Fruit fly (Drosophila melanogaster) whole organism, embryonic: ENCODE results near the gene CG13898.

ENCODE experiments used
- Adf1 ChIP-seq: fragments of 200-800 bp; sonication (Bioruptor generic); IDR thresholded peaks from 2 replicates; pipeline ENCODE4 v1.3.6; 2022; ENCODE audit warnings: missing biosample characterization, missing genetic modification characterization
- BEAF-32 ChIP-seq: fragments of 200-800 bp; sonication (Bioruptor generic); optimal IDR thresholded peaks from 3 replicates; lab custom pipeline; 2017; ENCODE audit warnings: missing biosample characterization, missing genetic modification characterization, mild to moderate bottlenecking, moderate library complexity, missing genetic modification reagents
- Bdp1 ChIP-seq: fragments of 200-800 bp; sonication (Bioruptor generic); optimal IDR thresholded peaks from 3 replicates; lab custom pipeline; 2016; ENCODE audit warnings: missing biosample characterization, missing genetic modification characterization
- CG1024 ChIP-seq: fragments of 200-800 bp; sonication (Bioruptor generic); IDR thresholded peaks from 2 replicates; pipeline ENCODE4 v1.3.6; 2022; ENCODE audit warnings: missing biosample characterization, missing genetic modification characterization
- CG12236 ChIP-seq: fragments of 200-800 bp; sonication (Bioruptor generic); optimal IDR thresholded peaks from 2 replicates; lab custom pipeline; 2016; ENCODE audit warnings: missing biosample characterization, missing genetic modification characterization
- CG15514 ChIP-seq: fragments of 200-800 bp; sonication (Bioruptor generic); optimal IDR thresholded peaks from 3 replicates; lab custom pipeline; 2017; ENCODE audit warnings: missing biosample characterization, missing genetic modification characterization, mild to moderate bottlenecking, moderate library complexity, missing genetic modification reagents
- CG1602 ChIP-seq: fragments of 200-800 bp; sonication (Bioruptor generic); optimal IDR thresholded peaks from 3 replicates; lab custom pipeline; 2016; ENCODE audit warnings: missing biosample characterization, missing genetic modification characterization
- CG1647 ChIP-seq: fragments of 200-800 bp; sonication (Bioruptor generic); optimal IDR thresholded peaks from 3 replicates; lab custom pipeline; 2016; ENCODE audit warnings: missing biosample characterization, missing genetic modification characterization
- CG3281 ChIP-seq: fragments of 200-800 bp; sonication (Bioruptor generic); optimal IDR thresholded peaks from 3 replicates; lab custom pipeline; 2017; ENCODE audit warnings: missing biosample characterization, mild to moderate bottlenecking, missing genetic modification characterization
- CG6765 ChIP-seq: fragments of 200-800 bp; sonication (Bioruptor generic); optimal IDR thresholded peaks from 3 replicates; lab custom pipeline; 2017; ENCODE audit warnings: missing biosample characterization, mild to moderate bottlenecking, missing genetic modification characterization
- CG6791 ChIP-seq: fragments of 200-800 bp; sonication (Bioruptor generic); IDR thresholded peaks from 3 replicates; pipeline ENCODE4 v1.3.6; 2022; ENCODE audit warnings: missing biosample characterization, missing genetic modification characterization; ENCODE audit not compliant: partially characterized antibody
- CG7928 ChIP-seq: fragments of 200-800 bp; sonication (Bioruptor generic); optimal IDR thresholded peaks from 2 replicates; lab custom pipeline; 2017; ENCODE audit warnings: missing biosample characterization, mild to moderate bottlenecking, missing genetic modification characterization
- CG7963 ChIP-seq: fragments of 200-800 bp; sonication (Bioruptor generic); IDR thresholded peaks from 3 replicates; pipeline ENCODE4 v1.3.6; 2022; ENCODE audit warnings: missing biosample characterization, missing genetic modification characterization; ENCODE audit not compliant: partially characterized antibody
- CG8924 ChIP-seq: fragments of 200-800 bp; optimal IDR thresholded peaks from 3 replicates; lab custom pipeline; 2019; ENCODE audit warnings: missing biosample characterization, mild to moderate bottlenecking, missing genetic modification characterization, moderate library complexity
- Doc2 ChIP-seq: fragments of 200-800 bp; sonication (Bioruptor generic); IDR thresholded peaks from 2 replicates; pipeline ENCODE4 v1.3.6; 2022; ENCODE audit warnings: missing biosample characterization, missing genetic modification characterization
- E2f1 ChIP-seq: fragments of 200-800 bp; sonication (Bioruptor generic); IDR thresholded peaks from 2 replicates; pipeline ENCODE4 v1.3.6; 2022; ENCODE audit warnings: missing biosample characterization, missing genetic modification characterization
- Ets97D ChIP-seq: fragments of 200-800 bp; sonication (Bioruptor generic); optimal IDR thresholded peaks from 3 replicates; lab custom pipeline; 2016; ENCODE audit warnings: missing biosample characterization, missing genetic modification characterization
- Gsc ChIP-seq: fragments of 200-800 bp; sonication (Bioruptor generic); IDR thresholded peaks from 2 replicates; pipeline ENCODE4 v1.3.6; 2022; ENCODE audit warnings: missing biosample characterization, missing genetic modification characterization
- Lim3 ChIP-seq: fragments of 200-800 bp; sonication (Bioruptor generic); IDR thresholded peaks from 2 replicates; pipeline ENCODE4 v1.3.6; 2022; ENCODE audit warnings: missing biosample characterization, missing genetic modification characterization
- Ravus ChIP-seq: fragments of 200-800 bp; sonication (Bioruptor generic); IDR thresholded peaks from 2 replicates; pipeline ENCODE4 v1.3.6; 2022; ENCODE audit warnings: missing biosample characterization, missing genetic modification characterization
- Spps ChIP-seq: fragments of 200-800 bp; sonication (Bioruptor generic); optimal IDR thresholded peaks from 2 replicates; lab custom pipeline; 2018; ENCODE audit warnings: missing biosample characterization, mild to moderate bottlenecking, missing genetic modification characterization
- Sry-β ChIP-seq: fragments of 200-800 bp; sonication (Bioruptor generic); optimal IDR thresholded peaks from 2 replicates; lab custom pipeline; 2018; ENCODE audit warnings: missing biosample characterization, mild to moderate bottlenecking, missing genetic modification characterization, moderate library complexity
- Stat92E ChIP-seq, 3 experiments: fragments of >200 bp in 2 of 3; fragments of 200-800 bp in 1 of 3; sonication (Bioruptor generic) in 1 of 3; optimal IDR thresholded peaks; 2 replicates each; lab custom pipeline; 2017 to 2019; ENCODE audit warnings: missing biosample characterization in 3 of 3, missing genetic modification characterization in 3 of 3, mild to moderate bottlenecking in 1 of 3, moderate library complexity in 1 of 3
- Xbp1 ChIP-seq: fragments of 200-800 bp; sonication (Bioruptor generic); optimal IDR thresholded peaks from 3 replicates; lab custom pipeline; 2016; ENCODE audit warnings: missing biosample characterization, mild to moderate bottlenecking, missing genetic modification characterization
- ash1 ChIP-seq: fragments of 200-800 bp; sonication (Bioruptor generic); optimal IDR thresholded peaks from 2 replicates; lab custom pipeline; 2018; ENCODE audit warnings: missing biosample characterization, mild to moderate bottlenecking, missing genetic modification characterization
- bcd ChIP-seq: fragments of 200-800 bp; sonication (Bioruptor generic); optimal IDR thresholded peaks from 2 replicates; lab custom pipeline; 2017; ENCODE audit warnings: missing biosample characterization, mild to moderate bottlenecking, missing genetic modification characterization
- bigmax ChIP-seq: fragments of 200-800 bp; sonication (Bioruptor generic); optimal IDR thresholded peaks from 2 replicates; lab custom pipeline; 2018; ENCODE audit warnings: missing biosample characterization, mild to moderate bottlenecking, missing genetic modification characterization
- chn ChIP-seq: fragments of 200-800 bp; sonication (Bioruptor generic); optimal IDR thresholded peaks from 2 replicates; lab custom pipeline; 2016; ENCODE audit warnings: missing biosample characterization, missing genetic modification characterization
- ci ChIP-seq: fragments of 200-800 bp; sonication (Bioruptor generic); IDR thresholded peaks from 3 replicates; pipeline ENCODE4 v1.3.6; 2022; ENCODE audit warnings: missing biosample characterization, missing genetic modification characterization
- crc ChIP-seq: fragments of 200-800 bp; sonication (Bioruptor generic); optimal IDR thresholded peaks from 2 replicates; lab custom pipeline; 2016; ENCODE audit warnings: missing biosample characterization, missing genetic modification characterization
- dan ChIP-seq: fragments of 200-800 bp; sonication (Bioruptor generic); IDR thresholded peaks from 2 replicates; pipeline ENCODE4 v1.3.6; 2022; ENCODE audit warnings: missing biosample characterization, missing genetic modification characterization
- dm ChIP-seq: fragments of 200-800 bp; sonication (Bioruptor generic); optimal IDR thresholded peaks from 3 replicates; lab custom pipeline; 2016; ENCODE audit warnings: missing biosample characterization, missing genetic modification characterization
- dysf ChIP-seq: fragments of 200-800 bp; sonication (Bioruptor generic); IDR thresholded peaks from 3 replicates; pipeline ENCODE4 v1.3.6; 2022; ENCODE audit warnings: missing biosample characterization, missing genetic modification characterization
- exex ChIP-seq: fragments of 200-800 bp; sonication (Bioruptor generic); optimal IDR thresholded peaks from 4 replicates; lab custom pipeline; 2018; ENCODE audit warnings: missing biosample characterization, mild to moderate bottlenecking, missing genetic modification characterization, moderate library complexity
- fd64A ChIP-seq: fragments of 200-800 bp; sonication (Bioruptor generic); optimal IDR thresholded peaks from 3 replicates; lab custom pipeline; 2018; ENCODE audit warnings: missing biosample characterization, mild to moderate bottlenecking, missing genetic modification characterization
- fd96Cb ChIP-seq: fragments of 200-800 bp; sonication (Bioruptor generic); optimal IDR thresholded peaks from 2 replicates; lab custom pipeline; 2018; ENCODE audit warnings: missing biosample characterization, mild to moderate bottlenecking, missing genetic modification characterization, moderate library complexity
- ftz-f1 ChIP-seq: fragments of 200-800 bp; sonication (Bioruptor generic); optimal IDR thresholded peaks from 2 replicates; lab custom pipeline; 2016; ENCODE audit warnings: missing biosample characterization, missing genetic modification characterization
- fu2 ChIP-seq: fragments of 200-800 bp; sonication (Bioruptor generic); optimal IDR thresholded peaks from 2 replicates; lab custom pipeline; 2016; ENCODE audit warnings: missing biosample characterization, missing genetic modification characterization
- gem ChIP-seq: fragments of 200-800 bp; sonication (Bioruptor generic); optimal IDR thresholded peaks from 2 replicates; lab custom pipeline; 2019; ENCODE audit warnings: missing biosample characterization, mild to moderate bottlenecking, missing genetic modification characterization, moderate library complexity
- grau ChIP-seq: fragments of 200-800 bp; optimal IDR thresholded peaks from 3 replicates; lab custom pipeline; 2019; ENCODE audit warnings: missing biosample characterization, mild to moderate bottlenecking, missing genetic modification characterization, moderate library complexity
- insv ChIP-seq, 2 experiments: fragments of 200-800 bp; sonication (Bioruptor generic); optimal IDR thresholded peaks; 3 replicates each; lab custom pipeline; 2016 to 2018; ENCODE audit warnings: missing biosample characterization in 2 of 2, missing genetic modification characterization in 2 of 2
- jumu ChIP-seq: fragments of 200-800 bp; sonication (Bioruptor generic); optimal IDR thresholded peaks from 3 replicates; lab custom pipeline; 2016; ENCODE audit warnings: missing biosample characterization, missing genetic modification characterization
- pho ChIP-seq: fragments of 200-800 bp; sonication (Bioruptor generic); optimal IDR thresholded peaks from 2 replicates; lab custom pipeline; 2016; ENCODE audit warnings: missing biosample characterization, missing genetic modification characterization
- pnt ChIP-seq: fragments of 200-800 bp; sonication (Bioruptor generic); optimal IDR thresholded peaks from 3 replicates; lab custom pipeline; 2016; ENCODE audit warnings: missing biosample characterization, missing genetic modification characterization
- rib ChIP-seq: fragments of 200-800 bp; sonication (Bioruptor generic); IDR thresholded peaks from 2 replicates; pipeline ENCODE4 v1.3.6; 2022; ENCODE audit warnings: missing biosample characterization, missing genetic modification characterization
- ro ChIP-seq: fragments of 200-800 bp; sonication (Bioruptor generic); IDR thresholded peaks from 2 replicates; pipeline ENCODE4 v1.3.6; 2022; ENCODE audit warnings: missing biosample characterization, missing genetic modification characterization
- run ChIP-seq: fragments of 200-800 bp; sonication (Bioruptor generic); optimal IDR thresholded peaks from 3 replicates; lab custom pipeline; 2018; ENCODE audit warnings: missing biosample characterization, mild to moderate bottlenecking, missing genetic modification characterization
- sob ChIP-seq: fragments of 200-800 bp; sonication (Bioruptor generic); IDR thresholded peaks from 2 replicates; pipeline ENCODE4 v1.3.6; 2022; ENCODE audit warnings: missing biosample characterization, missing genetic modification characterization
- zen ChIP-seq: fragments of 200-800 bp; sonication (Bioruptor generic); optimal IDR thresholded peaks from 3 replicates; lab custom pipeline; 2018; ENCODE audit warnings: missing biosample characterization, mild to moderate bottlenecking, missing genetic modification characterization, moderate library complexity

CG13898 gene

DNA sequence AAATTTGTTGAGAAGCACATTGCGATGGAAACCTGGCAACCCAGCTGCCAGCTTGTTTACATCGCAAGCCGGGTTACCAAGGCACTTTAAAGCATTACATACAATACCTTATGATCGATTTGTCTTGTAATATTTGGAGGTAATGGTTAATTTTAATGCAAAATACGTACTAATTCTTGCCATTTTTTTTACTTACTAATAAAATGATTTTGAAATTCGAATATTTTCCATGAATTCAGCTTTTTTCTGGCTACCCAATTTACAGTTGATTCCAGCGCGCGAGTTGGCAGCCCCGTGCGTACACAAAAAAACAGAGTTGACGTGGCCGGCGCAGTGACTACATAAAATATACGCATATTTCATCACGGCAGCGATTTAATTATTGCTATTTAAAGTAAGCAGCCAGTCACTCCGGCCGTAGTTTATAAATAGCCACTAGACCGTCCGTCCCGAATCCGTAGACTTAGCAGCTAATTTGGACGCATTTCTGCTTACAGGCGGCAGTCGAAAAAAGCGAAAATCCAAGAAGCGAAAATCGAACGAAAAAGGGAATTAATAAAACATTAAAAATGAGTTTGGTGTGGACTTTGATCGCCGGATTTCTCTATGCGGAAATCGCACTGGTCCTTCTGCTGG is 33.8 kb upstream of the CG13898 start, which contains the start of the genes CG13901 and CG13887 (continued):
- TF ChIP-seq ftz-f1 (GFP tag; lab: Kevin White, UChicago), result peak; percentile 61
- TF ChIP-seq CG12236 (GFP tag; lab: Kevin White, UChicago), result peak; percentile 75
- peak; percentile 88 for TF ChIP-seq CG1602 (GFP tag; lab: Kevin White, UChicago)
- peak; percentile 90 for TF ChIP-seq dysf (GFP tag; lab: Robert Waterston, UW)
- peak; percentile 67 for TF ChIP-seq run
- peak; percentile 54; the same call in 1 of the 2 replicates for TF ChIP-seq Lim3
- peak in 1 of 2 experiments; percentile 59 for TF ChIP-seq insv (GFP tag; optimal IDR thresholded peaks at IDR 0.05; lab: Kevin White, UChicago)
- TF ChIP-seq dan (GFP tag; lab: Robert Waterston, UW), result no peak; the same call in 1 of the 2 replicates
- peak; percentile 77 for TF ChIP-seq zen (tag; lab: Kevin White, UChicago)
- TF ChIP-seq CG1024 (GFP tag; lab: Robert Waterston, UW), result 0 out of 2 replicates have a peak, but pooled peaks have one; percentile 12
- TF ChIP-seq bigmax, result peak; percentile 34
- peak; percentile 93 for TF ChIP-seq fu2 (GFP tag; lab: Kevin White, UChicago)
- TF ChIP-seq pnt (GFP tag; lab: Kevin White, UChicago), result peak; percentile 93
- TF ChIP-seq gem (tag; lab: Kevin White, UChicago), result peak; percentile 93
- peak; percentile 59 for TF ChIP-seq BEAF-32
- TF ChIP-seq rib (GFP tag; lab: Robert Waterston, UW), result peak; percentile 69
- peak; percentile 91 for TF ChIP-seq sob
- peak; percentile 84 for TF ChIP-seq fd96Cb (tag; lab: Kevin White, UChicago)
- TF ChIP-seq exex (tag; lab: Kevin White, UChicago), result peak; percentile 59
- TF ChIP-seq chn (GFP tag; lab: Kevin White, UChicago), result peak; percentile 92
- TF ChIP-seq crc (GFP tag; lab: Kevin White, UChicago), result peak; percentile 79
- TF ChIP-seq Sry-β (GFP tag; lab: Kevin White, UChicago), result peak; percentile 86
- no peak for TF ChIP-seq CG6791 (GFP tag; lab: Robert Waterston, UW)
- peak; percentile 85 for TF ChIP-seq CG6765
- TF ChIP-seq CG8924 (tag; lab: Kevin White, UChicago), result peak; percentile 89
- peak; percentile 91 for TF ChIP-seq CG3281 (GFP tag; lab: Kevin White, UChicago)
- no peak for TF ChIP-seq ro
- peak; percentile 90 for TF ChIP-seq bcd (GFP tag; lab: Kevin White, UChicago)
- TF ChIP-seq Doc2 (GFP tag; lab: Robert Waterston, UW), result peak; percentile 60; the same call in 1 of the 2 replicates
- TF ChIP-seq Gsc (GFP tag; lab: Robert Waterston, UW), result no peak; the same call in 1 of the 2 replicates
- peak; percentile 6; the same call in 1 of the 2 replicates for TF ChIP-seq Ravus (GFP tag; lab: Robert Waterston, UW)
- TF ChIP-seq grau (tag; lab: Kevin White, UChicago), result peak; percentile 88
- TF ChIP-seq Xbp1 (GFP tag; lab: Kevin White, UChicago), result peak; percentile 97
- TF ChIP-seq E2f1 (GFP tag; lab: Robert Waterston, UW), result peak; percentile 87
- TF ChIP-seq Spps (tag; lab: Kevin White, UChicago), result peak; percentile 78
- TF ChIP-seq CG7963 (GFP tag; lab: Robert Waterston, UW), result no peak
- no peak for TF ChIP-seq Stat92E (GFP tag; optimal IDR thresholded peaks at IDR 0.05; lab: Kevin White, UChicago)
- peak; percentile 72 for TF ChIP-seq Adf1
- peak; percentile 95 for TF ChIP-seq pho (GFP tag; lab: Kevin White, UChicago)
- peak; percentile 68 for TF ChIP-seq CG7928 (GFP tag; lab: Kevin White, UChicago)
- peak; percentile 88 for TF ChIP-seq CG1647 (GFP tag; lab: Kevin White, UChicago)
- TF ChIP-seq ash1 (GFP tag; lab: Kevin White, UChicago), result peak; percentile 33
- peak; percentile 92 for TF ChIP-seq CG15514 (GFP tag; lab: Kevin White, UChicago)
- TF ChIP-seq Ets97D, result peak; percentile 85
- peak; percentile 86 for TF ChIP-seq ci (GFP tag; lab: Robert Waterston, UW)
- TF ChIP-seq dm, result peak; percentile 94
- TF ChIP-seq Bdp1 (GFP tag; lab: Kevin White, UChicago), result peak; percentile 84
- TF ChIP-seq fd64A, result peak; percentile 45
- peak; percentile 92 for TF ChIP-seq jumu (GFP tag; lab: Kevin White, UChicago)
